Worm (Caenorhabditis elegans) whole organism, L4 larva: Measurements from ENCODE around the gene Y47D3B.4.

ENCODE experiments used
- aly-2 ChIP-seq: sonication (generic microtip); optimal IDR thresholded peaks from 2 replicates; lab custom pipeline; 2018; ENCODE audit warnings: missing biosample characterization, missing genetic modification characterization
- fos-1 ChIP-seq: fragments of 150-350 bp; optimal IDR thresholded peaks from 2 replicates; lab custom pipeline; 2014; ENCODE audit warnings: missing biosample characterization, missing genetic modification characterization
- nhr-237 ChIP-seq: sonication (generic microtip); optimal IDR thresholded peaks from 2 replicates; lab custom pipeline; 2017; ENCODE audit warnings: missing biosample characterization, missing genetic modification characterization

DNA sequence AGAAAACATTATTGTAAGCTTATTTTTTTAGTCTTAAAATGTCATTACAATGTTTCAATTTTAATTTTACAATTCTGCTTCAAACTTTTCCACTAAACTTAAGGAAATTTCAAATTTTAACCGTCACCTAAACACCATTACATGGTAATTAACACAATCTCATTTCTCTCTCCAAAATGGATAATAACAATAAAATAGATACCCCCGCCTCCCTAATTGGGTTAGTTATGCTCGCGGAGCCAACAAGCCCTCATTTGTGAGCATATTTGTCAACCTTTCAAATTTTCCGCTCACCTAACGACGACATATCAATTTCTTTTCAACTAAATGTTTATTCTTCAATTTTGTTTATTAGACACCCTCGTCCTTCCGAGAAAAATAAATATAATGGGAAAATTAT lies 46.9 kb upstream of the Y47D3B.4 start:
- no peak for TF ChIP-seq fos-1 (tag; lab: Kevin White, UChicago)
- TF ChIP-seq nhr-237, result no peak
- TF ChIP-seq aly-2, result no peak
